Worm (Caenorhabditis elegans) whole organism, L1 larva: Measurements from ENCODE around the gene srxa-11.

Experiments
- C16A3.4 ChIP-seq: fragments of 150-350 bp; optimal IDR thresholded peaks from 2 replicates; lab custom pipeline; 2014; ENCODE audit warnings: missing biosample characterization, missing genetic modification characterization
- F16B12.6 ChIP-seq: fragments of 150-350 bp; optimal IDR thresholded peaks from 2 replicates; lab custom pipeline; 2014; ENCODE audit warnings: missing biosample characterization, missing genetic modification characterization
- aha-1 ChIP-seq: fragments of 150-350 bp; optimal IDR thresholded peaks from 2 replicates; lab custom pipeline; 2014; ENCODE audit warnings: missing biosample characterization, missing genetic modification characterization
- blmp-1 ChIP-seq: fragments of 150-350 bp; optimal IDR thresholded peaks from 2 replicates; lab custom pipeline; 2014; ENCODE audit warnings: missing biosample characterization, missing genetic modification characterization
- ceh-63 ChIP-seq: fragments of 200-800 bp; sonication (Bioruptor generic); optimal IDR thresholded peaks from 2 replicates; lab custom pipeline; 2018; ENCODE audit warnings: mild to moderate bottlenecking, missing genetic modification characterization, missing compliant biosample characterization
- ceh-82 ChIP-seq, 3 experiments: fragments of 150-350 bp in 1 of 3; sonication (generic microtip) in 2 of 3; optimal IDR thresholded peaks; 2 replicates each; lab custom pipeline; 2014 to 2017; ENCODE audit warnings: missing biosample characterization in 3 of 3, missing genetic modification characterization in 3 of 3
- ces-1 ChIP-seq: fragments of 150-350 bp; optimal IDR thresholded peaks from 2 replicates; lab custom pipeline; 2014; ENCODE audit warnings: missing biosample characterization, missing genetic modification reagents, missing genetic modification characterization
- dpl-1 ChIP-seq, 3 experiments: fragments of 150-350 bp in 2 of 3; sonication (generic microtip) in 1 of 3; optimal IDR thresholded peaks; 2 replicates each; lab custom pipeline; 2014 to 2017; ENCODE audit warnings: missing biosample characterization in 3 of 3, missing genetic modification characterization in 3 of 3, missing genetic modification reagents in 3 of 3
- efl-1 ChIP-seq, 4 experiments: fragments of 150-350 bp; optimal IDR thresholded peaks in 3 of 4; peaks in 1 of 4; 1 replicate in 1 of 4; 2 replicates in 3 of 4; lab custom pipeline; 2014; ENCODE audit warnings: missing biosample characterization in 2 of 4, missing genetic modification characterization in 2 of 4, missing genetic modification reagents in 2 of 4
- egl-13 ChIP-seq: sonication (generic microtip); optimal IDR thresholded peaks from 2 replicates; lab custom pipeline; 2016; ENCODE audit warnings: missing genotype, missing genetic modification reagents, missing genetic modification characterization, missing compliant biosample characterization
- egl-27 ChIP-seq, 2 experiments: fragments of 150-350 bp in 1 of 2; sonication (generic microtip); optimal IDR thresholded peaks; 3 replicates each; lab custom pipeline; 2017 to 2018; ENCODE audit warnings: missing biosample characterization in 2 of 2, missing genetic modification characterization in 2 of 2, missing genetic modification reagents in 2 of 2
- elt-2 ChIP-seq: sonication (generic microtip); optimal IDR thresholded peaks from 2 replicates; lab custom pipeline; 2016; ENCODE audit warnings: missing genetic modification characterization, mild to moderate bottlenecking, inconsistent platforms, missing compliant biosample characterization, missing genetic modification reagents
- elt-3 ChIP-seq, 6 experiments: fragments of 150-350 bp in 1 of 6; sonication (generic microtip); optimal IDR thresholded peaks; 2 replicates each; lab custom pipeline; 2017 to 2018; ENCODE audit warnings: missing biosample characterization in 6 of 6, missing genetic modification characterization in 6 of 6, inconsistent platforms in 1 of 6
- fkh-4 ChIP-seq: sonication (generic microtip); optimal IDR thresholded peaks from 2 replicates; lab custom pipeline; 2016; ENCODE audit warnings: missing compliant biosample characterization, missing genetic modification characterization, borderline replicate concordance
- irx-1 ChIP-seq: sonication (generic microtip); optimal IDR thresholded peaks from 2 replicates; lab custom pipeline; 2016; ENCODE audit warnings: missing genetic modification characterization, missing compliant biosample characterization
- jun-1 ChIP-seq: fragments of 150-350 bp; optimal IDR thresholded peaks from 2 replicates; lab custom pipeline; 2014; ENCODE audit warnings: missing biosample characterization, missing genetic modification reagents, missing genetic modification characterization
- lin-13 ChIP-seq: fragments of 150-350 bp; optimal IDR thresholded peaks from 2 replicates; lab custom pipeline; 2014; ENCODE audit warnings: missing biosample characterization, missing genetic modification reagents, missing genetic modification characterization
- lin-14 ChIP-seq: fragments of 200-800 bp; sonication (Bioruptor generic); optimal IDR thresholded peaks from 2 replicates; lab custom pipeline; 2018; ENCODE audit warnings: mild to moderate bottlenecking, missing genetic modification characterization, moderate library complexity, missing compliant biosample characterization
- lin-35 ChIP-seq, 2 experiments: fragments of 150-350 bp; optimal IDR thresholded peaks; 2 replicates each; lab custom pipeline; 2014; ENCODE audit warnings: missing biosample characterization in 2 of 2, missing genetic modification characterization in 2 of 2, missing genetic modification reagents in 2 of 2
- lir-3 ChIP-seq: sonication (generic microtip); optimal IDR thresholded peaks from 2 replicates; lab custom pipeline; 2016; ENCODE audit warnings: mild to moderate bottlenecking, missing genetic modification characterization, moderate library complexity, missing compliant biosample characterization; ENCODE audit not compliant: poor library complexity
- lsy-2 ChIP-seq, 2 experiments: fragments of 150-350 bp; optimal IDR thresholded peaks; 2 replicates each; lab custom pipeline; 2014; ENCODE audit warnings: missing biosample characterization in 2 of 2, missing genetic modification characterization in 2 of 2
- mdl-1 ChIP-seq, 2 experiments: fragments of 150-350 bp; optimal IDR thresholded peaks; 2 replicates each; lab custom pipeline; 2014 to 2017; ENCODE audit warnings: missing biosample characterization in 2 of 2, missing genetic modification characterization in 2 of 2, inconsistent platforms in 1 of 2
- mep-1 ChIP-seq: fragments of 150-350 bp; optimal IDR thresholded peaks from 2 replicates; lab custom pipeline; 2014; ENCODE audit warnings: missing biosample characterization, missing genetic modification characterization
- nhr-12 ChIP-seq: sonication (generic microtip); optimal IDR thresholded peaks from 2 replicates; lab custom pipeline; 2017; ENCODE audit warnings: missing biosample characterization, missing genetic modification characterization
- nhr-19 ChIP-seq: fragments of 200-800 bp; sonication (Bioruptor generic); conservative IDR thresholded peaks from 2 replicates; pipeline ENCODE4 v1.3.6; 2022; ENCODE audit warnings: missing genetic modification characterization, missing compliant biosample characterization
- nhr-20 ChIP-seq: sonication (generic microtip); optimal IDR thresholded peaks from 2 replicates; lab custom pipeline; 2016; ENCODE audit warnings: mild to moderate bottlenecking, missing genetic modification characterization, missing compliant biosample characterization
- nhr-237 ChIP-seq: fragments of 150-350 bp; optimal IDR thresholded peaks from 2 replicates; lab custom pipeline; 2014; ENCODE audit warnings: missing biosample characterization, missing genetic modification characterization
- nhr-28 ChIP-seq: fragments of 150-350 bp; optimal IDR thresholded peaks from 2 replicates; lab custom pipeline; 2014; ENCODE audit warnings: missing biosample characterization, missing genetic modification characterization
- nhr-71 ChIP-seq: sonication (generic microtip); optimal IDR thresholded peaks from 2 replicates; lab custom pipeline; 2016; ENCODE audit warnings: mild to moderate bottlenecking, missing genetic modification characterization, moderate library complexity, missing compliant biosample characterization
- nhr-76 ChIP-seq: sonication (generic microtip); optimal IDR thresholded peaks from 2 replicates; lab custom pipeline; 2017; ENCODE audit warnings: missing biosample characterization, missing genetic modification characterization
- nhr-85 ChIP-seq: sonication (generic microtip); peaks from one replicate; lab custom pipeline; 2016; ENCODE audit warnings: missing genetic modification characterization, inconsistent platforms, missing compliant biosample characterization
- nhr-90 ChIP-seq: sonication (generic microtip); optimal IDR thresholded peaks from 2 replicates; lab custom pipeline; 2016; ENCODE audit warnings: mild to moderate bottlenecking, missing genetic modification characterization, missing compliant biosample characterization; ENCODE audit not compliant: poor library complexity
- pqm-1 ChIP-seq: sonication (generic microtip); optimal IDR thresholded peaks from 3 replicates; lab custom pipeline; 2017; ENCODE audit warnings: missing biosample characterization, missing genetic modification characterization
- rnt-1 ChIP-seq: sonication (generic microtip); optimal IDR thresholded peaks from 2 replicates; lab custom pipeline; 2016; ENCODE audit warnings: mild to moderate bottlenecking, missing genetic modification characterization, moderate library complexity, missing compliant biosample characterization
- skn-1 ChIP-seq: fragments of 150-350 bp; optimal IDR thresholded peaks from 2 replicates; lab custom pipeline; 2014; ENCODE audit warnings: missing biosample characterization, missing genetic modification characterization
- snpc-4 ChIP-seq: fragments of 150-350 bp; optimal IDR thresholded peaks from 2 replicates; lab custom pipeline; 2014; ENCODE audit warnings: missing biosample characterization, missing genetic modification characterization
- snu-23 ChIP-seq: sonication (generic microtip); optimal IDR thresholded peaks from 2 replicates; lab custom pipeline; 2016; ENCODE audit warnings: missing genetic modification characterization, missing compliant biosample characterization
- sup-37 ChIP-seq: fragments of 200-800 bp; sonication (Bioruptor generic); optimal IDR thresholded peaks from 2 replicates; lab custom pipeline; 2018; ENCODE audit warnings: mild to moderate bottlenecking, missing genetic modification characterization, missing compliant biosample characterization
- tbx-2 ChIP-seq: sonication (generic microtip); optimal IDR thresholded peaks from 2 replicates; lab custom pipeline; 2016; ENCODE audit warnings: missing genetic modification characterization, missing compliant biosample characterization
- unc-130 ChIP-seq: fragments of 150-350 bp; optimal IDR thresholded peaks from 2 replicates; lab custom pipeline; 2017; ENCODE audit warnings: missing biosample characterization, missing genetic modification characterization, inconsistent platforms
- unc-62 ChIP-seq: fragments of 150-350 bp; optimal IDR thresholded peaks from 2 replicates; lab custom pipeline; 2014; ENCODE audit warnings: missing biosample characterization, missing genetic modification reagents, missing genetic modification characterization
- xbp-1 ChIP-seq: sonication (generic microtip); optimal IDR thresholded peaks from 2 replicates; lab custom pipeline; 2016; ENCODE audit warnings: missing genetic modification characterization, missing compliant biosample characterization
- zip-4 ChIP-seq: fragments of 200-800 bp; sonication (Bioruptor generic); optimal IDR thresholded peaks from 2 replicates; lab custom pipeline; 2018; ENCODE audit warnings: mild to moderate bottlenecking, missing genetic modification characterization, moderate library complexity, missing compliant biosample characterization

Gene srxa-11

DNA sequence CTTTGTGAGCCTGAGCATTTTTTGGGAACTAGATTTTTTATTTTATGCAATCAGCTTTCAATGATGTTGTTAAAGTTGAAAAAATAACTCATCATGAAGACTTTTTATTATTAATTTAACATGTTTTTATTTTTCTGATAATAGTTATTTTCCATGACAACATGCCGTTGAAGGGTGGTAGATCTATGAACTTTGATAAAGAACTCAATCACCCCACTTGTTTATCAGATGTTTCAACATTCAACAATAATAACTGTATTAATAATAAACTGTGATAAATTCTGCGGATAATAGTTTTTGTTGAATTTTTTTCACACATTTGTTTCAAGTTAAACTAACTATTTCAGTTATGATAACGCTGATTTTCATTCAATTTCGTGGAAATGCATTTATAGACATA, 32.5 kb upstream of the srxa-11 start:
- TF ChIP-seq nhr-19 (GFP tag; lab: Robert Waterston, UW) (0 out of 2 replicates have a peak, but pooled peaks have one; percentile 13), nhr-71 (peak; percentile 40), elt-2 (tag; lab: Kevin White, UChicago) (peak; percentile 59), nhr-20 (peak; percentile 33), nhr-85 (tag; lab: Kevin White, UChicago) (peak; percentile 63), fkh-4 (tag; lab: Kevin White, UChicago) (no peak)

DNA sequence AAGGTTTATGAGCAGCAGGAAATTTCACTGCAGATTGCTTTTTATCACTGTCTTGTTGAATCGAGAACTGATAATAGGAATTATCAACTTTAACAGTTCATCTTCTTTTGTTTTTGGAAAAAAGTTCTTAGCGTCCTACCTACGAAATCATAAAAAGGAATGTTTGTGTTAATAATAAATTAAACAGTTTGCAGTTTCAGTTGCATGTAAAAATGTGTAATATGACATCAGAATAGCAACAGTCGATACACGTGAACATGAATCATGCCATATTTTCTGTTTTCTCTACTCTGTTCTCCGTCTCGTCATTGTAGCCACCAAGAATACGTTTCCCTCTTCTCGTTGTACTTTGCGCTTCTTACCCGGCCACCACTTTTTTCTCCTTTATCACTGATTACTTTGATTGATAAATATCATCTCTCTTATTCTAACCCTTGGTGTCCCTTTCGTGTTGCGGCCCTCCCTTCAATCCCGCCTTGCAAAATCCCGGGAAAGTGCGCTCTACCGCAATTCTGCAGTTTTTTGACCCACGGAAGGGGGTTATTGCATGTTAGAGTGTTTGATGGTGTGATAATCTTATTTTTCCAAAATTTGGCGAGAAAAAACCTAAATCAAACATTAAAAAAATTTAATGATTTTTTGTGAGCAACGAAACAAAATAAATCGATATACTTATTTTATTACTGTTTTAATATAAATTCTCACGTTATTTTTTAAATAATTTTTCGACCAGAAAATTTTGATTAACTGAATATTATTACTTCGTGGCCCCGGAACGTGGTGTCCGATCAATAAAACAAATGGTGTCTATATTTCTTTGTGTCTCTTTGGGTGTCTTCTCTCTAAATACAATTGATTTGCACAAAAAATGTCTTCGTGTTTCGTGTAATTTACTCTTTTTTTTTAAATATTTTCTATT, 31.2 kb upstream of the srxa-11 start, which contains the start of gene sptl-3:
Gene sptl-3 (plus strand): TSS at position 869 of the 919 bp plus-strand sequence.
- peak in 1 of 2 experiments; percentile 42 for TF ChIP-seq lsy-2 (tag; optimal IDR thresholded peaks at IDR 0.05; lab: Kevin White, UChicago)
- TF ChIP-seq nhr-12, result no peak
- no peak for TF ChIP-seq egl-27 (tag; optimal IDR thresholded peaks at IDR 0.05; lab: Kevin White, UChicago)
- peak; percentile 20 for TF ChIP-seq C16A3.4
- TF ChIP-seq snpc-4 (tag; lab: Kevin White, UChicago), result no peak
- TF ChIP-seq tbx-2 (tag; lab: Kevin White, UChicago), result peak; percentile 44
- no peak for TF ChIP-seq ceh-82 (tag; optimal IDR thresholded peaks at IDR 0.05; lab: Kevin White, UChicago)
- peak; percentile 69 for TF ChIP-seq lin-14 (GFP tag; lab: Kevin White, UChicago)
- no peak for TF ChIP-seq unc-130 (tag; lab: Kevin White, UChicago)
- TF ChIP-seq sup-37 (GFP tag; lab: Kevin White, UChicago), result no peak
- peak; percentile 23 to 57 for TF ChIP-seq lin-35 (GFP tag; optimal IDR thresholded peaks at IDR 0.05; lab: Kevin White, UChicago)
- no peak for TF ChIP-seq unc-62
- TF ChIP-seq nhr-237 (tag; lab: Kevin White, UChicago), result no peak
- TF ChIP-seq nhr-20, result peak; percentile 68
- TF ChIP-seq jun-1 (tag; lab: Kevin White, UChicago), result no peak
- peak in 2 of 6 experiments; percentile 49 to 81 for TF ChIP-seq elt-3 (tag; optimal IDR thresholded peaks at IDR 0.05; lab: Kevin White, UChicago)
- no peak for TF ChIP-seq aha-1 (tag; lab: Kevin White, UChicago)
- peak; percentile 77 for TF ChIP-seq nhr-85 (tag; lab: Kevin White, UChicago)
- peak in 2 of 3 experiments; percentile 22 to 55 for TF ChIP-seq dpl-1 (GFP tag; optimal IDR thresholded peaks at IDR 0.05; lab: Kevin White, UChicago)
- no peak for TF ChIP-seq egl-13
- TF ChIP-seq skn-1 (tag; lab: Kevin White, UChicago), result peak; percentile 48
- TF ChIP-seq ceh-63, result no peak
- peak; percentile 75 for TF ChIP-seq nhr-71
- TF ChIP-seq efl-1 (optimal IDR thresholded peaks at IDR 0.05; lab: Kevin White, UChicago), result peak; percentile 4 to 22
- peak; percentile 10 to 88 for TF ChIP-seq efl-1 (GFP tag; optimal IDR thresholded peaks at IDR 0.05 in 1 of 2; lab: Kevin White, UChicago)
- TF ChIP-seq blmp-1 (tag; lab: Kevin White, UChicago), result peak; percentile 83
- no peak for TF ChIP-seq lir-3 (tag; lab: Kevin White, UChicago)
- TF ChIP-seq ces-1 (GFP tag; lab: Kevin White, UChicago), result no peak
- TF ChIP-seq irx-1 (tag; lab: Kevin White, UChicago), result no peak
- TF ChIP-seq nhr-76 (tag; lab: Kevin White, UChicago), result no peak
- peak; percentile 53 for TF ChIP-seq nhr-19 (GFP tag; lab: Robert Waterston, UW)
- TF ChIP-seq lin-13, result no peak
- TF ChIP-seq zip-4 (GFP tag; lab: Kevin White, UChicago), result no peak
- TF ChIP-seq mdl-1 (tag; optimal IDR thresholded peaks at IDR 0.05; lab: Kevin White, UChicago), result peak in 1 of 2 experiments; percentile 61
- TF ChIP-seq elt-2 (tag; lab: Kevin White, UChicago), result peak; percentile 77
- TF ChIP-seq nhr-28 (tag; lab: Kevin White, UChicago), result no peak
- peak; percentile 46 for TF ChIP-seq mep-1
- no peak for TF ChIP-seq F16B12.6
- TF ChIP-seq nhr-90 (tag; lab: Kevin White, UChicago), result peak; percentile 14
- TF ChIP-seq pqm-1, result no peak
- peak; percentile 65 for TF ChIP-seq snu-23
- TF ChIP-seq xbp-1 (tag; lab: Kevin White, UChicago), result no peak
- peak; percentile 43 for TF ChIP-seq rnt-1
